Worm (Caenorhabditis elegans) whole organism, L4/young adult: ENCODE results near the gene ent-2.

Experiments
- W03F9.2 ChIP-seq: fragments of 150-350 bp; optimal IDR thresholded peaks from 2 replicates; lab custom pipeline; 2014; ENCODE audit warnings: missing biosample characterization, missing genetic modification characterization
- dao-5 ChIP-seq: sonication (generic microtip); optimal IDR thresholded peaks from 2 replicates; lab custom pipeline; 2016; ENCODE audit warnings: missing genotype, missing genetic modification characterization, moderate library complexity, missing compliant biosample characterization
- him-1 ChIP-seq: sonication (generic microtip); optimal IDR thresholded peaks from 2 replicates; lab custom pipeline; 2016; ENCODE audit warnings: missing genotype, missing genetic modification reagents, missing genetic modification characterization, missing compliant biosample characterization

ce11 chrX:15559473-15559872 is 41.4 kb upstream of the ent-2 start:
- no peak for TF ChIP-seq W03F9.2
- TF ChIP-seq him-1 (tag; lab: Kevin White, UChicago): no peak
- TF ChIP-seq dao-5 (tag; lab: Kevin White, UChicago): no peak
